Fruit fly (Drosophila melanogaster) whole organism, embryonic: ENCODE data around the gene tinc.

Source experiments
- Ada2b ChIP-seq: fragments of 200-800 bp; sonication (Bioruptor generic); IDR thresholded peaks from 2 replicates; pipeline ENCODE4 v1.3.6; 2022; ENCODE audit warnings: missing biosample characterization, missing genetic modification characterization
- BtbVII ChIP-seq: fragments of 200-800 bp; sonication (Bioruptor generic); optimal IDR thresholded peaks from 3 replicates; lab custom pipeline; 2017; ENCODE audit warnings: missing biosample characterization, mild to moderate bottlenecking, missing genetic modification characterization
- CG11085 ChIP-seq: fragments of 200-800 bp; sonication (Bioruptor generic); IDR thresholded peaks from 2 replicates; pipeline ENCODE4 v1.3.6; 2022; ENCODE audit warnings: missing biosample characterization, missing genetic modification characterization
- CG12659 ChIP-seq: fragments of 200-800 bp; sonication (Bioruptor generic); optimal IDR thresholded peaks from 3 replicates; lab custom pipeline; 2017; ENCODE audit warnings: mild to moderate bottlenecking, missing biosample characterization, missing genetic modification reagents, missing genetic modification characterization
- CG13287 ChIP-seq: fragments of 200-800 bp; sonication (Bioruptor generic); IDR thresholded peaks from 2 replicates; pipeline ENCODE4 v1.3.6; 2022; ENCODE audit warnings: missing biosample characterization, missing genetic modification characterization; ENCODE audit not compliant: partially characterized antibody
- CG13894 ChIP-seq: fragments of 200-800 bp; sonication (Bioruptor generic); optimal IDR thresholded peaks from 3 replicates; lab custom pipeline; 2018; ENCODE audit warnings: missing biosample characterization, mild to moderate bottlenecking, missing genetic modification characterization, moderate library complexity
- CG15011 ChIP-seq: fragments of 200-800 bp; sonication (Bioruptor generic); optimal IDR thresholded peaks from 3 replicates; lab custom pipeline; 2018; ENCODE audit warnings: missing biosample characterization, mild to moderate bottlenecking, missing genetic modification characterization
- CG15514 ChIP-seq: fragments of 200-800 bp; sonication (Bioruptor generic); optimal IDR thresholded peaks from 3 replicates; lab custom pipeline; 2017; ENCODE audit warnings: missing biosample characterization, missing genetic modification characterization, mild to moderate bottlenecking, moderate library complexity, missing genetic modification reagents
- CG17385 ChIP-seq: fragments of 200-800 bp; sonication (Bioruptor generic); optimal IDR thresholded peaks from 3 replicates; lab custom pipeline; 2018; ENCODE audit warnings: missing biosample characterization, mild to moderate bottlenecking, missing genetic modification characterization
- CG17802 ChIP-seq: fragments of 200-800 bp; sonication (Bioruptor generic); optimal IDR thresholded peaks from 2 replicates; lab custom pipeline; 2018; ENCODE audit warnings: missing biosample characterization, mild to moderate bottlenecking, missing genetic modification characterization, moderate library complexity
- CG2116 ChIP-seq: fragments of 200-800 bp; sonication (Bioruptor generic); optimal IDR thresholded peaks from 3 replicates; lab custom pipeline; 2018; ENCODE audit warnings: missing biosample characterization, mild to moderate bottlenecking, missing genetic modification characterization
- CG2129 ChIP-seq: fragments of 200-800 bp; sonication (Bioruptor generic); IDR thresholded peaks from 2 replicates; pipeline ENCODE4 v1.3.6; 2022; ENCODE audit warnings: missing biosample characterization, missing genetic modification characterization; ENCODE audit not compliant: partially characterized antibody
- CG2889 ChIP-seq: fragments of 200-800 bp; sonication (Bioruptor generic); IDR thresholded peaks from 3 replicates; pipeline ENCODE4 v1.3.6; 2022; ENCODE audit warnings: missing biosample characterization, missing genetic modification characterization
- CG31365 ChIP-seq: fragments of 200-800 bp; sonication (Bioruptor generic); optimal IDR thresholded peaks from 2 replicates; lab custom pipeline; 2018; ENCODE audit warnings: missing biosample characterization, mild to moderate bottlenecking, missing genetic modification characterization
- CG3838 ChIP-seq: fragments of 200-800 bp; sonication (Bioruptor generic); optimal IDR thresholded peaks from 3 replicates; lab custom pipeline; 2016; ENCODE audit warnings: missing biosample characterization, missing genetic modification characterization
- CG4617 ChIP-seq: fragments of 200-800 bp; sonication (Bioruptor generic); optimal IDR thresholded peaks from 3 replicates; lab custom pipeline; 2016; ENCODE audit warnings: missing biosample characterization, missing genetic modification characterization, borderline replicate concordance
- CG7839 ChIP-seq: fragments of 200-800 bp; sonication (Bioruptor generic); optimal IDR thresholded peaks from 3 replicates; lab custom pipeline; 2018; ENCODE audit warnings: missing biosample characterization, mild to moderate bottlenecking, missing genetic modification characterization, moderate library complexity
- CG8281 ChIP-seq: fragments of 200-800 bp; sonication (Bioruptor generic); optimal IDR thresholded peaks from 2 replicates; lab custom pipeline; 2018; ENCODE audit warnings: missing biosample characterization, mild to moderate bottlenecking, missing genetic modification characterization, moderate library complexity
- CG8290 ChIP-seq, 3 experiments: fragments of 200-800 bp; sonication (Bioruptor generic); optimal IDR thresholded peaks; 2 replicates each; lab custom pipeline; 2016 to 2019; ENCODE audit warnings: missing biosample characterization in 3 of 3, missing genetic modification characterization in 3 of 3, mild to moderate bottlenecking in 2 of 3, moderate library complexity in 1 of 3
- CG8388 ChIP-seq: fragments of 200-800 bp; sonication (Bioruptor generic); optimal IDR thresholded peaks from 2 replicates; lab custom pipeline; 2019; ENCODE audit warnings: missing biosample characterization, mild to moderate bottlenecking, missing genetic modification characterization, moderate library complexity
- Camta ChIP-seq: fragments of 200-800 bp; sonication (Bioruptor generic); optimal IDR thresholded peaks from 2 replicates; lab custom pipeline; 2016; ENCODE audit warnings: missing biosample characterization, missing genetic modification characterization
- HmgZ ChIP-seq: fragments of 200-800 bp; sonication (Bioruptor generic); optimal IDR thresholded peaks from 2 replicates; lab custom pipeline; 2018; ENCODE audit warnings: missing biosample characterization, mild to moderate bottlenecking, missing genetic modification characterization
- Hsf ChIP-seq: fragments of 200-800 bp; sonication (Bioruptor generic); optimal IDR thresholded peaks from 3 replicates; lab custom pipeline; 2016; ENCODE audit warnings: missing biosample characterization, missing genetic modification characterization
- Lim3 ChIP-seq: fragments of 200-800 bp; sonication (Bioruptor generic); IDR thresholded peaks from 2 replicates; pipeline ENCODE4 v1.3.6; 2022; ENCODE audit warnings: missing biosample characterization, missing genetic modification characterization
- Lpt ChIP-seq: fragments of >200 bp; optimal IDR thresholded peaks from 2 replicates; lab custom pipeline; 2018; ENCODE audit warnings: missing biosample characterization, missing genetic modification characterization
- NFAT ChIP-seq: fragments of 200-800 bp; sonication (Bioruptor generic); IDR thresholded peaks from 2 replicates; pipeline ENCODE4 v1.3.6; 2022; ENCODE audit warnings: missing biosample characterization, missing genetic modification characterization
- Oaz ChIP-seq: fragments of 200-800 bp; sonication (Bioruptor generic); IDR thresholded peaks from 2 replicates; pipeline ENCODE4 v1.3.6; 2022; ENCODE audit warnings: missing biosample characterization, missing genetic modification characterization
- Side ChIP-seq: fragments of 200-800 bp; sonication (Bioruptor generic); optimal IDR thresholded peaks from 2 replicates; lab custom pipeline; 2016; ENCODE audit warnings: missing biosample characterization, missing genetic modification characterization
- Ssrp ChIP-seq: fragments of 200-800 bp; sonication (Bioruptor generic); optimal IDR thresholded peaks from 2 replicates; lab custom pipeline; 2018; ENCODE audit warnings: missing biosample characterization, mild to moderate bottlenecking, missing genetic modification characterization, moderate library complexity
- ap ChIP-seq: fragments of 200-800 bp; sonication (Bioruptor generic); IDR thresholded peaks from 2 replicates; pipeline ENCODE4 v1.3.6; 2022; ENCODE audit warnings: missing biosample characterization, missing genetic modification characterization
- ci ChIP-seq: fragments of 200-800 bp; sonication (Bioruptor generic); IDR thresholded peaks from 3 replicates; pipeline ENCODE4 v1.3.6; 2022; ENCODE audit warnings: missing biosample characterization, missing genetic modification characterization
- ewg ChIP-seq: fragments of 200-800 bp; sonication (Bioruptor generic); optimal IDR thresholded peaks from 3 replicates; lab custom pipeline; 2017; ENCODE audit warnings: mild to moderate bottlenecking, missing biosample characterization, missing genetic modification reagents, missing genetic modification characterization
- grau ChIP-seq: fragments of 200-800 bp; optimal IDR thresholded peaks from 3 replicates; lab custom pipeline; 2019; ENCODE audit warnings: missing biosample characterization, mild to moderate bottlenecking, missing genetic modification characterization, moderate library complexity
- gsb ChIP-seq: fragments of 200-800 bp; sonication (Bioruptor generic); IDR thresholded peaks from 2 replicates; pipeline ENCODE4 v1.3.6; 2022; ENCODE audit warnings: missing biosample characterization, missing genetic modification characterization
- insv ChIP-seq, 2 experiments: fragments of 200-800 bp; sonication (Bioruptor generic); optimal IDR thresholded peaks; 3 replicates each; lab custom pipeline; 2016 to 2018; ENCODE audit warnings: missing biosample characterization in 2 of 2, missing genetic modification characterization in 2 of 2
- kah ChIP-seq: fragments of 200-800 bp; sonication (Bioruptor generic); optimal IDR thresholded peaks from 2 replicates; lab custom pipeline; 2018; ENCODE audit warnings: missing biosample characterization, mild to moderate bottlenecking, missing genetic modification characterization
- klu ChIP-seq: fragments of 200-800 bp; sonication (Bioruptor generic); IDR thresholded peaks from 2 replicates; pipeline ENCODE4 v1.3.6; 2022; ENCODE audit warnings: missing biosample characterization, missing genetic modification characterization
- lola ChIP-seq, 3 experiments: fragments of >200 bp in 2 of 3; fragments of 200-800 bp in 1 of 3; sonication (Bioruptor generic) in 1 of 3; optimal IDR thresholded peaks; 2 replicates each; lab custom pipeline; 2017 to 2019; ENCODE audit warnings: missing biosample characterization in 3 of 3, missing genetic modification characterization in 3 of 3, mild to moderate bottlenecking in 1 of 3, moderate library complexity in 1 of 3
- pan ChIP-seq, 4 experiments: fragments of >200 bp in 3 of 4; fragments of 200-800 bp in 1 of 4; sonication (Bioruptor generic) in 1 of 4; optimal IDR thresholded peaks in 3 of 4; IDR thresholded peaks in 1 of 4; 2 replicates each; pipeline versions ENCODE4 v1.3.6 to Lab custom; 2017 to 2022; ENCODE audit warnings: missing biosample characterization in 2 of 4, missing genetic modification characterization in 2 of 4, mixed read lengths in 1 of 4
- pum ChIP-seq: fragments of 200-800 bp; sonication (Bioruptor generic); optimal IDR thresholded peaks from 2 replicates; lab custom pipeline; 2016; ENCODE audit warnings: missing biosample characterization, missing genetic modification characterization
- run ChIP-seq: fragments of 200-800 bp; sonication (Bioruptor generic); optimal IDR thresholded peaks from 3 replicates; lab custom pipeline; 2018; ENCODE audit warnings: missing biosample characterization, mild to moderate bottlenecking, missing genetic modification characterization
- seq ChIP-seq: fragments of 200-800 bp; sonication (Bioruptor generic); IDR thresholded peaks from 2 replicates; pipeline ENCODE4 v1.3.6; 2022; ENCODE audit warnings: missing biosample characterization, missing genetic modification characterization
- sim ChIP-seq: fragments of 200-800 bp; sonication (Bioruptor generic); IDR thresholded peaks from 2 replicates; pipeline ENCODE4 v1.3.6; 2022; ENCODE audit warnings: missing biosample characterization, missing genetic modification characterization
- slp2 ChIP-seq: fragments of 200-800 bp; sonication (Bioruptor generic); optimal IDR thresholded peaks from 2 replicates; lab custom pipeline; 2016; ENCODE audit warnings: missing biosample characterization, missing genetic modification characterization
- sqz ChIP-seq: fragments of 200-800 bp; sonication (Bioruptor generic); optimal IDR thresholded peaks from 3 replicates; lab custom pipeline; 2018; ENCODE audit warnings: missing biosample characterization, mild to moderate bottlenecking, missing genetic modification characterization
- ttk ChIP-seq: fragments of 200-800 bp; sonication (Bioruptor generic); IDR thresholded peaks from 2 replicates; pipeline ENCODE4 v2.1.2; 2022; ENCODE audit warnings: missing biosample characterization, missing genetic modification characterization
- yki ChIP-seq: fragments of >200 bp; optimal IDR thresholded peaks from 3 replicates; lab custom pipeline; 2018
- zen ChIP-seq: fragments of 200-800 bp; sonication (Bioruptor generic); optimal IDR thresholded peaks from 3 replicates; lab custom pipeline; 2018; ENCODE audit warnings: missing biosample characterization, mild to moderate bottlenecking, missing genetic modification characterization, moderate library complexity

Gene tinc

DNA sequence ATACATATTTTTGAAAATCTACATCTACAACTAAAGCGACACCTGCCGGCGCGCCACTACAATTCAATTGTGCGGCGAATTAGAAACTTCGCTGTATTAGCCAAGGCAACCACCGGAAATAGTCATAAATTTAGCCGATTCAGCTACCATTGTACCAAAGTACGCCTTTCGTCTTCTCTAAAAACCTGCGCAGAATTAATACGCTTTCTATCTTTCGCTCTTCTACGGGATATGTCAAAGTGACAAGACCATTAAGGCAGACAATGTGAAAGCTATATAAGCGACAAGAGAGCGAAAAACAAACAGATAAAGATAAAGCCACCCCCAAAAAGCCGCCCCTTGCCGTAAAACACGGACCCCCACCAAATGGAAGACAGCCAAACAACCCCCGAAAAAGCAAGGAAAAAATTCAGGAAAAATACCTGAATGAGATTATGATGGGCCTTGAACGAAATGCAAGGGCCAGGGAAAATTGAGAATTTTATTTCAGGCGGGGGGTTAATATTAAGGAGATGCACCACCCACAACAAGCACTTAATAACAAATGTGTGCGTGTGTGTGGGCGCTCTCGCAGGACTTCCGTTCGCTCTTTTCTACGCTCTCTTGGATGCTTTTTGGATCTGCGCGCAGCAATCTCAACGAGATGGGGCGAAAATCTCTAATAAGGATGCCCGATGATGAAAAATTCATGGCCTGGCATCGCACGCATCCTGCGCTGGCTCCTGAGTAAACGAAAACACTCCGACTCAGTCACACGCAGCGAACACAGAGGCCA, 108.0 kb downstream of the tinc start, which contains the start of gene cpo (continued):
- TF ChIP-seq CG13894 (tag; lab: Kevin White, UChicago): peak; percentile 75
- peak; percentile 90 for TF ChIP-seq ttk (GFP tag; lab: Robert Waterston, UW)
- peak; percentile 80 for TF ChIP-seq Ada2b (GFP tag; lab: Robert Waterston, UW)
- TF ChIP-seq CG15011 (GFP tag; lab: Kevin White, UChicago): peak; percentile 77
- peak; percentile 67 for TF ChIP-seq Lim3 (GFP tag; lab: Robert Waterston, UW)
- TF ChIP-seq BtbVII: peak; percentile 91
- peak; percentile 84 for TF ChIP-seq ap
- peak; percentile 78 for TF ChIP-seq CG2116 (GFP tag; lab: Kevin White, UChicago)
- peak; percentile 52 for TF ChIP-seq pum (GFP tag; lab: Kevin White, UChicago)
- TF ChIP-seq CG2889 (GFP tag; lab: Robert Waterston, UW): no peak
- peak; percentile 61 for TF ChIP-seq klu (GFP tag; lab: Robert Waterston, UW)
- TF ChIP-seq kah (GFP tag; lab: Kevin White, UChicago): peak; percentile 79
- TF ChIP-seq zen (tag; lab: Kevin White, UChicago): peak; percentile 73
- TF ChIP-seq yki: no peak
- peak; percentile 98 for TF ChIP-seq ci (GFP tag; lab: Robert Waterston, UW)
- TF ChIP-seq NFAT (GFP tag; lab: Robert Waterston, UW): peak; percentile 88
- TF ChIP-seq CG15514 (GFP tag; lab: Kevin White, UChicago): peak; percentile 91
- peak; percentile 65 for TF ChIP-seq run
- TF ChIP-seq grau (tag; lab: Kevin White, UChicago): peak; percentile 76
- peak; percentile 88 for TF ChIP-seq CG11085 (GFP tag; lab: Robert Waterston, UW)
- TF ChIP-seq Hsf: peak; percentile 80
- peak; percentile 63 for TF ChIP-seq Camta (GFP tag; lab: Kevin White, UChicago)
- peak; percentile 90 for TF ChIP-seq slp2 (GFP tag; lab: Kevin White, UChicago)
- TF ChIP-seq CG2129 (GFP tag; lab: Robert Waterston, UW): no peak
- TF ChIP-seq CG8281 (tag; lab: Kevin White, UChicago): peak; percentile 73
- TF ChIP-seq insv (GFP tag; optimal IDR thresholded peaks at IDR 0.05; lab: Kevin White, UChicago): peak in 1 of 2 experiments; percentile 78
- TF ChIP-seq CG13287 (GFP tag; lab: Robert Waterston, UW): peak; percentile 30; the same call in 1 of the 2 replicates
- peak; percentile 83 for TF ChIP-seq seq (GFP tag; lab: Robert Waterston, UW)
- peak; percentile 44 for TF ChIP-seq CG4617 (GFP tag; lab: Kevin White, UChicago)
- peak; percentile 90 for TF ChIP-seq CG17802 (tag; lab: Kevin White, UChicago)
- TF ChIP-seq Ssrp (tag; lab: Kevin White, UChicago): peak; percentile 75
- TF ChIP-seq lola (GFP tag; optimal IDR thresholded peaks at IDR 0.05; lab: Kevin White, UChicago): peak in 1 of 3 experiments; percentile 62
- peak; percentile 87 for TF ChIP-seq CG7839 (tag; lab: Kevin White, UChicago)
- TF ChIP-seq CG31365 (tag; lab: Kevin White, UChicago): peak; percentile 84
- TF ChIP-seq HmgZ: peak; percentile 87
- TF ChIP-seq ewg (GFP tag; lab: Kevin White, UChicago): peak; percentile 100
- TF ChIP-seq CG8290 (GFP tag; optimal IDR thresholded peaks at IDR 0.05; lab: Kevin White, UChicago): peak; percentile 72
- TF ChIP-seq CG8290 (tag; optimal IDR thresholded peaks at IDR 0.05; lab: Kevin White, UChicago): peak; percentile 85 to 93
- TF ChIP-seq CG8388: peak; percentile 79
- TF ChIP-seq pan (optimal IDR thresholded peaks at IDR 0.05; lab: Kevin White, UChicago): no peak
- TF ChIP-seq pan (GFP tag; optimal IDR thresholded peaks at IDR 0.05 in 1 of 2, IDR thresholded peaks at IDR 0.05 in 1 of 2): peak in 1 of 2 experiments; percentile 93
- TF ChIP-seq CG17385: peak; percentile 84
- peak; percentile 88 for TF ChIP-seq CG12659 (GFP tag; lab: Kevin White, UChicago)
- no peak for TF ChIP-seq Lpt
- TF ChIP-seq sim: peak; percentile 88
- peak; percentile 80 for TF ChIP-seq Oaz (GFP tag; lab: Robert Waterston, UW)
- TF ChIP-seq CG3838 (GFP tag; lab: Kevin White, UChicago): peak; percentile 80
- TF ChIP-seq Side (GFP tag; lab: Kevin White, UChicago): peak; percentile 77
- TF ChIP-seq sqz (GFP tag; lab: Kevin White, UChicago): peak; percentile 85
- TF ChIP-seq gsb (GFP tag; lab: Robert Waterston, UW): peak; percentile 77
